Worm (Caenorhabditis elegans) whole organism, L4 larva: ENCODE data around the gene ins-39.

Source experiments
- ceh-62 ChIP-seq: sonication (generic microtip); optimal IDR thresholded peaks from 2 replicates; lab custom pipeline; 2017; ENCODE audit warnings: missing biosample characterization, missing genetic modification characterization
- daf-12 ChIP-seq: fragments of 150-350 bp; optimal IDR thresholded peaks from 2 replicates; lab custom pipeline; 2014; ENCODE audit warnings: missing biosample characterization, missing genetic modification reagents, missing genetic modification characterization
- fos-1 ChIP-seq: fragments of 150-350 bp; optimal IDR thresholded peaks from 2 replicates; lab custom pipeline; 2014; ENCODE audit warnings: missing biosample characterization, missing genetic modification characterization
- mdl-1 ChIP-seq, 2 experiments: fragments of 150-350 bp in 1 of 2; sonication (generic microtip) in 1 of 2; optimal IDR thresholded peaks; 2 replicates each; lab custom pipeline; 2014 to 2017; ENCODE audit warnings: missing biosample characterization in 2 of 2, missing genetic modification characterization in 2 of 2
- mep-1 ChIP-seq: fragments of 150-350 bp; sonication (generic microtip); optimal IDR thresholded peaks from 3 replicates; lab custom pipeline; 2014; ENCODE audit warnings: missing biosample characterization, missing genetic modification characterization
- nhr-77 ChIP-seq: fragments of 150-350 bp; optimal IDR thresholded peaks from 2 replicates; lab custom pipeline; 2014; ENCODE audit warnings: missing biosample characterization, missing genetic modification characterization

DNA sequence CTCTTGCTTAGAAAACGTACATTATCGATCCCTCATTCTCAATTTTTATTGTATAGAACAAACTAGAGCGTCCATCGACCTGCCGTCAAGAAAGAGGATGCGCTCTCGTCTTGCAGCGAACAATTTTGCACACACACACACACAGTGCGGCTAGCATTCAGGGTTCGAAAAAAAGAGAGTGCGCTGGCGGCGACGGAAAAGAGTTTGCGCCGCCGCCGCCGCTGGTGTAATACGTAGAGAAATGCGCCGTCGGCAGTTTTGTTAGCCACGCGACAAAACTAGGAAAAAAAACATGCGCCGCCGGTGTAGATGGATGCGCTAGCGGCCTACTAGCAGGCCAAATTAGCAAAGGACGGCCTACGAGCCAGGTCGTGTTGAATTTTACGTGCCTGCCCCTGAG is 39.3 kb upstream of the ins-39 start:
- TF ChIP-seq fos-1 (tag; lab: Kevin White, UChicago): no peak
- no peak for TF ChIP-seq mep-1
- TF ChIP-seq mdl-1 (tag; optimal IDR thresholded peaks at IDR 0.05; lab: Kevin White, UChicago): no peak
- no peak for TF ChIP-seq daf-12 (tag; lab: Kevin White, UChicago)
- no peak for TF ChIP-seq ceh-62 (tag; lab: Kevin White, UChicago)
- TF ChIP-seq nhr-77 (tag; lab: Kevin White, UChicago): no peak
